Fruit fly (Drosophila melanogaster) whole organism, larva: ENCODE results near the gene CG31643.

ENCODE experiments used
- noc ChIP-seq: fragments of 200-800 bp; sonication (Bioruptor generic); optimal IDR thresholded peaks from 3 replicates; lab custom pipeline; 2019; ENCODE audit warnings: missing biosample characterization, mild to moderate bottlenecking, missing genetic modification characterization, moderate library complexity

Gene CG31643

DNA sequence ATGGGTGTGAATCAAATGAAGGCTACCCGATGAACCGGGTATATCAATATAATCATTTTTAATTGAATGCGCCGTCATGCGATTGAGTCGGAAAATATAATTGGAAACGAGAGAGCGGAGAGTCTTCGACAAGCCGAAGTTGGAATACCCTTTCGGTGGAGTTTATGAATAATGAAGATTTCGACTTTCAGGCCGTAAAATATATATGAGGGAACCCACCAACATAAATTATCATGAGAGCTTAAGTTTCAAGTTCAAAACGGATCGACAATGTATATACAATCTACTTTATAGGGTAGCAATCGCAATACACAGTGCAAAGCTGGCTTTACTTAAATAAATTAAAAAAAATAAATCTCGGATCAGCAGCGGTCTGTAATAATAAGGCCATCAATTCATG lies 6.1 kb upstream of the CG31643 start:
- no peak for TF ChIP-seq noc

DNA sequence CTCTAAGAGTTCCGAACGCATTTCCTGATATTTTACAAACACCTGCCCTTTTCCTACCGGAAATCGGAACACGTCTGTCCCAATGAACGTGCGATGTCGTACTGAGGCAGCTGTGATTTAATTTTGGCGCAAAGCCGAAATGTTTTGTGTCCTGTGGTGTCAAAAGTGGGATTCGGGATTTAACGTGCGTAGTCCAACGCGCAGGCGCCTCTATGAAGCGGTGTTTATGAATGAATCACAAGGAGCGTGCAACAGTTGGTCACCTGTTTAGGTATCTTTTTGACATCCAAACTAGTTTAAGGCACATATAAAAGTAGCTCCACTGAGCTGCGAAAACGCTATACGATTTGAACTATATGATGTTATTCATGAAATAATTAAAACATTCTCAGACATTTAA lies 3.6 kb upstream of the CG31643 start, which contains the start of gene CG9109:
Gene CG9109, minus strand, starts transcription at position 80 of the 400 bp plus-strand sequence.
- no peak for TF ChIP-seq noc

DNA sequence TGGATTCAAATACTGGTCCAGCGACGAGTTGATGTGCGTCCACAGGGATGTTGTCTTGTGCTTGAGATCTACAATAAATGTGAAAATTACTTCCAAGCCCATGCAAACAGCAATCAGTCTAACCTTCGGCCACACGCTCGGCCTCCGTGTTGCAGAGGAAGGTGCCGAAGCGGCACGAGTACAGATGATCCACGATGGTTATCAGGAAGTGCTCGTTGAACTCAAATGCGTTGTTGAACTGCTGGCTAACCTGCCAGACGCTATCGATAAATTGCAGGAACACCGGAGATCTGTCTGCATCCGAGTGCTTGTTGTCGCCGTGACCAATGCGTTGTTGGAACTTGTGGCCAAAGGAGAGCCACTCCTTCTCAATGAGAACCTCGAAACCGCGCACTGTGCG lies 2.8 kb upstream of the CG31643 start:
- TF ChIP-seq noc, result no peak

DNA sequence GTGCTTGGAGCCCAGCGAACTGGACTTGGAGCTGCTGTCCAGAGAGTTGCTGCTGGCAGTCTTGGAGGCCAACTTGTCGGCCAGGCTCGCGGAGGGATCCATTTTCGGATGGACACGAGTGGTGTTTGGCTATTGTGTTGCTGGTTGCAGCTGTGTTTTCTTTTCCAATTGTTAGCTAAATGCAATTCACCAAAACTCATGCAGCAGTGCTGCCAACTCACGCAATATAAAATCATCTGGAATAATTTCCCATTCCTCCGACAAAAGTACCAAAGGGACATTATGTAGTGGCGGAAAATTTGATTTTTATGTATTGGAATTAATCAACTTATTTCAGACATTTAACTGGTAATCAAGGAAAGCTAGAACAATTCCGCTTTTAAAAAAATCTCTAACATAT lies 1.2 kb upstream of the CG31643 start, which contains the start of gene mtm:
Gene mtm, minus strand, starts transcription at position 306 of the 400 bp plus-strand sequence.
- TF ChIP-seq noc, result no peak

DNA sequence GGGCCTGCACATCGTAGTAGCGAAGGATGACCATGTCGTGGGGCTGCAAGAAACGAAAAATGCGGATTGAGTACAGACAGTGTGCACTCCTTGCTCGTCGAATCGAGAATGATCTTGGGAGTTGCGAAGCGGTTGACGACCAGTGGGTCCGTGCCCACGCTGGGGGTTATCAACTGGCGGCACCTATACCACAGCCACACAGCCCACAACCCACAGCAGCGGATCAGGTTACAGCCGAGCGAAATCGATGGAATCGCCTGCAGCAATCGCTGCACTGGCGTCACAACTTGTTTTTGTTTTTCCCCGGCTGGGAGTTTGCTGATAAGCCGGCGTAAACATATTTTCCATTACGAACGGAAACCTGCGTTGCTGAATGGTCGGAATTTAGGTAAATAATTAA lies 7.6 kb downstream of the CG31643 start:
- TF ChIP-seq noc, result no peak

DNA sequence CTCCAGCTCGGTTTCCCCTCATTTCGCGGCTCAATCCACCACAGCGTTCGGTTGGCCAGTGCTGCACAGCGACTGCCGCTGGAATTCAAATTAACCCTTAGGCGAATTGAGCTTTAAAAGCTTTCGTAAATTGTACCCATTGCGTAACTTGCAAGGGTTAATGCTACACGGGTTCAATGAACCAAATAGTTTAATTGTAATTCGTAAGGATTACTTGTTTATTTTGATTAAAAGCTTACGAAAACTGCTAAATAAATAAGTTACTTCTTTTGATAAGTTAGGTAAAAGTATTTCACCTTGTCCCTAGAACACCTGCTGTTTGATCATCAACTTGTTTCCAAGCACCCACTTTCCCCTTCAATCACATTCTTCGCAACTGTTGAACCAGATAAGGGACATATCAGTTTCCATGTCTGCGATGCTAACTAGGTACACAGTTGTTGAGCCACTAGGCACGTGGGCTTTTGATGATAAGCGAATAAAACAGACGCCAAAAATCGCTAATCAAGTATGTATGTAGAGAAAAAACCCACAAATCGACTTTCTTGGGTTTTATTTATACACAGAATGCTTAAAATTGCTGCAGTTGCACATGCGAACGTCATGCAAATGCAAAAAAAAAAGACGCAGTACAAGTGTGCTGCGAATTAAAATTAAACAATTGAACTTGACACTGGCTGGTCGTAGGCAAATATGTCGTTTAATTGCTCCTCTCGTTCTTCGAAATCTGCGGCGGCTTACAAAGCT lies 8.2 kb downstream of the CG31643 start, which contains the start of gene Pfas:
Gene Pfas, minus strand, starts transcription at position 79 of the 747 bp plus-strand sequence.
- peak; percentile 80 for TF ChIP-seq noc

DNA sequence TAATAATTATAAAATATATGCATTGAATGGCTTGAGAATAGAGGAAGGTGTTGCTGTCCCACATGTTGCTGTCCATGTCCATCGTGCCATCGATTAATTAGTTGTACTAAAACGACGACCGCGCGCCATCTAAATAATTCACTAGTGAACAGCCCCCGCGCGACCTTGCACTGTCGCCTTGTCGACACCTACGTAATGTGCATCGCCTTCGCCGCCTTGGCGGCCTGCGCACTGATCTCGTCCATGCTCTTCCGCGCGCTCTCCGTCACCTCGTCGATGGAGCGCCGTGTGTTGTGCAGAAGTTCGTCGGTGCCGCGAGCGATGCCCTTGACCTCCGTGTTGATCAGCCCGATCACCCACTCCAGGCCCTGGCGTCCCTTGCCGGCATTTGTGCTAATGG lies 8.9 kb downstream of the CG31643 start:
- TF ChIP-seq noc, result no peak

DNA sequence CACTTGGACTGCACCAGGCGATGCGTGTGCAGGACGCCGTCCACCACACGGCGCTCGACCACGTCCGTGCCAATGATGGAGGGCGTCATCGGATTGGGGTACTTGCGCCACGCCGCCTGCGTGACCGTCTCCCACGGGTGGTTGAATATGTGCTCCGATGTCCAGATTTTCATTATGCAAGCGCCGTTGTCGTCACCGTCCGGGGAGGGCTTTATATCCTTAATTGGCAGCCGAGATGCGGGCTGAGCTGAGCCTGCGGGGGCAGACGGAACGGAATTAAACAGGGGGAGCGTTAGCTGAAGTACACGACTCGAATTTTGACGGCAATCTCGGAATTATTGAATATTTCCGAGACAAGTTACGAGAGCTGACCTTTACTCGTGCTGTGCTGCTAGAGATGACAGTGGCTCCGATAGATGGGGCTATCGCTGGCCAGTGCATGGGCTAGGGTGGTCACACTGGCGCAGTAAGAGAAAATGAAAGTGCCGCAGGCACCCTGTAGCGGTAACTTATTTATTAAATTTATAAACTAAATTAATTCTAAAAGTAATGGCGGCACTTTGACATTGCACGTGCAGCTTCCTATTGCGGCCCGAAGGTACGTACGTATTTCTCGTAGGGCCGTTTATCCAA lies 9.7 kb downstream of the CG31643 start, which contains the start of gene IPIP:
Gene IPIP, plus strand, starts transcription at position 475 of the 633 bp plus-strand sequence.
- no peak for TF ChIP-seq noc

DNA sequence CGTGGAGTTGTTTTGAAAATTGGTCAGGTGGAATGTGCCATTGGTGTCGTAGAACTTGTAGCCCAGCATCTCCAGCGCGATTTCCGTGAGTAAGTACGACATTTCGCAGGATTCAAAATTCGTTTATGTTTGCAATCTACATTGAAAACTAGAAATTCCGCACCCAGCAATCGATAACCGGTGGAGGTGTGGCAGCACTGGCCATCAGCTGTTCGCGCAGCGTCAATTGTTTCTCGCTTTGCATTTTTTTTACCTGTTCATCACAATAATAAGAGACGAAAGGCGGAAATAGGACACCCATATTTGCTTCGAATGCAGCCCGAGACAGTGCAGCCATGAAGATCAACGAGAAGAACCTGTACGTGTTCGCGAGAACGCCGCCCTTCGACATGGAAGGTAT lies 10.6 kb downstream of the CG31643 start, which contains the start of the genes CG34179 and slmo:
Gene CG34179, minus strand, starts transcription at position 165 of the 400 bp plus-strand sequence.
Gene slmo, minus strand, starts transcription at position 165 of the 400 bp plus-strand sequence.
- TF ChIP-seq noc, result no peak

DNA sequence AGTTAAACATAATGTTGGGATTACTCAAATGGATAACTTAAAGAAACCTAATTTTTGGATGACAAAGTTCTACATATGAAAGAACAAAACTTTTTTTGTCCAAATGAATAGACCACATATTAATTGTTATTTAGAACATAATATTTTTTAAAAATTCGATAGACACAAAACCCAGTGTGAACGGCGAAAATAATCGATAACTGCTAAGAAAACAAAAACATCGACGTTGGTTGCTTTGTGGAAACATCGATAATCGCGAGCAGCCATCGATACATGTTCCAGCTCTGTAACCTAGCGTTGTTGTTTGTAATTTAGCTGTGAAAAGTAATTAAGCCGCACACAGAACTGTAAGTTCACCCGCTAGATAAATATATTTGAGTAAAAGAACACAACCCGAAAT lies 12.7 kb downstream of the CG31643 start, which contains the start of gene CG9135:
Gene CG9135, plus strand, starts transcription at position 226 of the 400 bp plus-strand sequence.
- no peak for TF ChIP-seq noc

DNA sequence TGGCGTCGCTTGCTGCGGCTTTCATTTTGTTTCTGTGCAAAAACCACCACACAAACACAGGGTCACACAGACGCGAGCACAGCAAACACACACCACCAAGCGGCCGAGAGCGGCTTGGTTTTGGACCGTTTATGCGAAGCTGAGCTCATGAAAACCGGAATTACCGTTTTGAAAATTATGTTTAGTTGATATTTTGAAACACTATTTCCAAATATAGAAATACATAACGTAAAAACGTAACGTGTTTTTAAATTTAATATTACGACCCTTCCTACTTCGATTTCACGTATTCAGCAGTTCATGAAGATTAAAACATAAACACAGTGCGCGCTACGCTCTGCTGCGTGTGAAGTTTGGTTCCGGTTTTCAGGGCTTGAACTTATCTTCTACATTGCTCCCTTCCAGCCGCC lies 13.3 kb downstream of the CG31643 start:
- TF ChIP-seq noc, result peak; percentile 95

DNA sequence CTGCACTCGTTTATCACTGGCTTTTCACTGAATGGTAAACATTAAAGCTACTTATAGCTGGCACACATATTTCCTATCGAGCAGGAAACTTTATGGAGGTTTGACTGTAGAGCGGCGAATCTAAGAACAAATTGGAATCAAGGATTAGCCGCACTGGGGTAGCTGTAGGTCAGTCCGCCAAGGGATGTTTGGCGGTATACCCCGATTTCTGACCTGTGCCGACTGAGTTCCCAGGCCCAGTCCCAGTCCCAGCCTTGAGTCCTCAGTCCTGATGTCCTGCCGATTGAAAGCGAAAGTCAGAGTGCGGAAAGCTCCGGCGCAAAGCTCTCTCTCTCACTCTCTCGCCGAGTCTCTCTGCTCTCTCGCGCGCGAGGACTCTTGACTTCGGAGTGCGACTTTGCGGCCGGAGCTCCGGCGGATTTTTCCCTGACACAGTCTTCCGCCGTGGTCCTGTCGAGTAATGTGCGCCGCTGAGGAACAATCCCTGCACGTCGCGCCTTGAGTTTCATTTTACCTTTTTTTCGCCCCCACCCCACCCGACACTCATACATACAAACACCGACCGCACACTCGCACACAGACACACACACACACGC lies 16.1 kb downstream of the CG31643 start, which contains the start of gene CG13995:
Gene CG13995, plus strand, starts transcription at position 429 of the 596 bp plus-strand sequence.
- no peak for TF ChIP-seq noc

DNA sequence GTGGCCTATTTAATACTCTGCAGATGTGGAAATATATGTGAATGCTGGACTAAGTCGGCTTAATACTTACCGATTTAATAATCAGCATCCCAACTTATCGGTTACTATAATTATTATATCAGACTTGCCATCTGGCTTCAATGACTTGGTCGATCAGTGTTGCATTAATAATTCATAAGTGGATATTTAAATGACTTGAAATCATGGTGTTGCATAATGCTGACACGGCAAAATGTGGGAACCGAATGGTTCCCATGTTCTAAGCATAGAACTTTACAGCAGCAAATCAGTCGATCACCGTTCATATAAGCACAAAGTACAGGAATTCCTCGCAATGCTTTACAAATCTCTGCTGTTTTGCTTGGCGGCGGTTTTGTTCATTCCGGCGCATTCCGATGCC lies 22.3 kb downstream of the CG31643 start, which contains the start of gene CG34180:
Gene CG34180, plus strand, starts transcription at position 301 of the 400 bp plus-strand sequence.
- TF ChIP-seq noc, result no peak

DNA sequence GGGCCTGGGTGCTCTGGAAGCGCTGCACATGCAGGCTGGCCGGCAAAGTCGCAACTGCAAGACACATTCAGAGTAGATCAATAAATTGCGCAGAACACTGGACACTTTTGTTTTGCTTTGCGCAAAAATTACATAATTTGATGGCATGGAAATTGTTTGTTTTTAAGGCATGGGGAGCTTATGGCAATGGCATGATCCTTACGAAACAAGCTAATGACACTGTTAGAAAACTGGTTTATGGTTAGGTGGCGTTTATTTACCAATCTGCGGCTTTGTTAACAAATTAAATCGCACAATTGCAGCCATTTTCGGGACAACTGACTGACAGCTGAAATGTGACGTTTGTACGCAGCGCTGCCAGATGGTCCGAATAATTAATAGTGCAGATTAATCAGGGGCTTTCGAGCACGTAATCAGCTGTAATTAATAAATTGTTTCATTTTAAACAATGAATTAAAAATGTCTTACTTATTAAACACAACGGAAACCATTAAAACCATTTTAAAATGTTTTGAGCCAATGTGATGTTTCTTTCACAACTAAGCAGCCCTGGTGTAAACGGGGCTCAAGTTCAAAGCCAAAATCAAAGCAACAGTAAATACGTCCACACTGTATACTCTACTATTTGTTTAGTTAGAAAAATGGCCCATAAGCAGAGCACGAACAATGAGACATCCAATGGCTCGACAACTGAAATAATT lies 24.6 kb downstream of the CG31643 start, which contains the start of the genes ND-51 and CG13994:
Gene ND-51, minus strand, starts transcription at position 376 of the 701 bp plus-strand sequence.
Gene CG13994, plus strand, starts transcription at position 608 of the 701 bp plus-strand sequence.
- TF ChIP-seq noc, result no peak

DNA sequence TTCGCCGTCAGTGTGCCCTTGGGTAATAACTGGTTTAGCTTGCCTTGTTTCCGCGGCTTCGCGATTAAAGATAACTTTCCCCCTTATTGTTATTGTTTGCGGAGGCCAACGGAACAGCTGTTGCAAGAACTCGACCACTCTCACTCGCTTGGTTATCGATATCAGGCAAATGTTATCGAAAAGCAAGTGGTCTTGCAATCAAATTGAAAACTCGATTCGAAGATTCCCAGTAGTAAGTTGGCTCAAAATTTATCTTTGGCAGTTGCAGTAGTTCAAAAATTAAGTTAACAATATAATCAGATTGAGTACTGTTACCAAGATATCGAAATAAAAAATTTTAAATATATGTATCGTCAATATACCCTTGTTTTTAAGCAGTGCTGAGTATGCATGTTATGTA lies 27.9 kb downstream of the CG31643 start, which contains the start of the genes Fbw5 and CG9147:
Gene Fbw5, minus strand, starts transcription at position 131 of the 400 bp plus-strand sequence.
Gene CG9147, plus strand, starts transcription at position 175 of the 400 bp plus-strand sequence.
- peak; percentile 99 for TF ChIP-seq noc
